Worm (Caenorhabditis elegans) whole organism, L4 larva: ENCODE data around the gene lir-3.
A peak's percentile ranks its signal among the peaks of the same experiment; 100 is the strongest.

Experiments
- D1046.2 ChIP-seq: fragments of 200-800 bp; sonication (Bioruptor generic); IDR thresholded peaks from 2 replicates; pipeline ENCODE4 v1.3.6; 2022; ENCODE audit warnings: missing genetic modification characterization, missing compliant biosample characterization
- F10B5.3 ChIP-seq: sonication (generic microtip); optimal IDR thresholded peaks from 2 replicates; lab custom pipeline; 2016; ENCODE audit warnings: mild to moderate bottlenecking, missing genetic modification characterization, missing compliant biosample characterization
- T26A8.4 ChIP-seq: fragments of 200-800 bp; sonication (Bioruptor generic); IDR thresholded peaks from 2 replicates; pipeline ENCODE4 v1.3.6; 2022; ENCODE audit warnings: missing genetic modification characterization, missing compliant biosample characterization
- Y75B8A.6 ChIP-seq: fragments of 200-800 bp; sonication (Bioruptor generic); IDR thresholded peaks from 2 replicates; pipeline ENCODE4 v1.3.6; 2022; ENCODE audit warnings: missing genetic modification reagents, missing genetic modification characterization, missing compliant biosample characterization
- aha-1 ChIP-seq: fragments of 150-350 bp; peaks from one replicate; lab custom pipeline; 2014; ENCODE audit warnings: missing biosample characterization, missing genetic modification characterization
- aly-2 ChIP-seq: sonication (generic microtip); optimal IDR thresholded peaks from 2 replicates; lab custom pipeline; 2018; ENCODE audit warnings: missing biosample characterization, missing genetic modification characterization
- ama-1 ChIP-seq: fragments of 150-350 bp; optimal IDR thresholded peaks from 2 replicates; lab custom pipeline; 2014; ENCODE audit warnings: inconsistent platforms, mixed read lengths
- ceh-20 ChIP-seq: fragments of 200-800 bp; sonication (Bioruptor generic); IDR thresholded peaks from 2 replicates; pipeline ENCODE4 v1.3.6; 2022; ENCODE audit warnings: missing genetic modification reagents, missing genetic modification characterization, missing compliant biosample characterization
- ceh-32 ChIP-seq: sonication (generic microtip); optimal IDR thresholded peaks from 2 replicates; lab custom pipeline; 2016; ENCODE audit warnings: mild to moderate bottlenecking, missing genetic modification characterization, missing compliant biosample characterization; ENCODE audit not compliant: poor library complexity
- daf-12 ChIP-seq: fragments of 150-350 bp; optimal IDR thresholded peaks from 2 replicates; lab custom pipeline; 2014; ENCODE audit warnings: missing biosample characterization, missing genetic modification reagents, missing genetic modification characterization
- dmd-8 ChIP-seq: fragments of 200-800 bp; sonication (Bioruptor generic); IDR thresholded peaks from 2 replicates; pipeline ENCODE4 v1.3.6; 2022; ENCODE audit warnings: missing genetic modification characterization, missing compliant biosample characterization
- dmd-9 ChIP-seq: fragments of 200-800 bp; sonication (Bioruptor generic); IDR thresholded peaks from 2 replicates; pipeline ENCODE4 v1.3.6; 2022; ENCODE audit warnings: missing genetic modification reagents, missing genetic modification characterization, missing compliant biosample characterization
- dpl-1 ChIP-seq: fragments of 150-350 bp; optimal IDR thresholded peaks from 2 replicates; lab custom pipeline; 2014; ENCODE audit warnings: missing biosample characterization, missing genetic modification reagents, missing genetic modification characterization
- egl-43 ChIP-seq: fragments of 200-800 bp; sonication (Bioruptor generic); IDR thresholded peaks from 2 replicates; pipeline ENCODE4 v1.3.6; 2022; ENCODE audit warnings: missing genetic modification reagents, missing genetic modification characterization, missing compliant biosample characterization
- hlh-11 ChIP-seq: fragments of 200-800 bp; sonication (Bioruptor generic); optimal IDR thresholded peaks from 2 replicates; lab custom pipeline; 2018; ENCODE audit warnings: mild to moderate bottlenecking, missing genetic modification characterization, missing compliant biosample characterization
- hmg-1.1 ChIP-seq: fragments of 200-800 bp; sonication (Bioruptor generic); IDR thresholded peaks from 2 replicates; pipeline ENCODE4 v1.3.6; 2022; ENCODE audit warnings: missing genetic modification reagents, missing genetic modification characterization, missing compliant biosample characterization
- lim-7 ChIP-seq: fragments of 200-800 bp; sonication (Bioruptor generic); IDR thresholded peaks from 2 replicates; pipeline ENCODE4 v1.3.6; 2022; ENCODE audit warnings: missing genetic modification characterization, missing compliant biosample characterization
- madf-5 ChIP-seq, 2 experiments: fragments of 200-800 bp; sonication (Bioruptor generic); IDR thresholded peaks; 2 replicates each; pipeline ENCODE4 v1.3.6; 2022; ENCODE audit warnings: missing compliant biosample characterization in 2 of 2, missing genetic modification characterization in 2 of 2
- mdl-1 ChIP-seq, 2 experiments: fragments of 150-350 bp in 1 of 2; sonication (generic microtip) in 1 of 2; optimal IDR thresholded peaks; 2 replicates each; lab custom pipeline; 2014 to 2017; ENCODE audit warnings: missing biosample characterization in 2 of 2, missing genetic modification characterization in 2 of 2
- mep-1 ChIP-seq: fragments of 150-350 bp; sonication (generic microtip); optimal IDR thresholded peaks from 3 replicates; lab custom pipeline; 2014; ENCODE audit warnings: missing biosample characterization, missing genetic modification characterization
- mes-2 ChIP-seq: sonication (generic microtip); optimal IDR thresholded peaks from 2 replicates; lab custom pipeline; 2016; ENCODE audit warnings: missing genotype, mild to moderate bottlenecking, missing genetic modification characterization, missing compliant biosample characterization; ENCODE audit not compliant: poor library complexity, severe bottlenecking
- mxl-2 ChIP-seq: fragments of 200-800 bp; sonication (Bioruptor generic); conservative IDR thresholded peaks from 2 replicates; pipeline ENCODE4 v1.3.6; 2022; ENCODE audit warnings: missing genetic modification reagents, missing genetic modification characterization, missing compliant biosample characterization
- mxl-3 ChIP-seq: fragments of 200-800 bp; sonication (Bioruptor generic); optimal IDR thresholded peaks from 2 replicates; lab custom pipeline; 2018; ENCODE audit warnings: mild to moderate bottlenecking, missing genetic modification characterization, missing compliant biosample characterization
- nhr-10 ChIP-seq: fragments of 150-350 bp; optimal IDR thresholded peaks from 2 replicates; lab custom pipeline; 2014; ENCODE audit warnings: missing biosample characterization, missing genetic modification characterization
- nhr-111 ChIP-seq: fragments of 200-800 bp; sonication (Bioruptor generic); optimal IDR thresholded peaks from 2 replicates; lab custom pipeline; 2018; ENCODE audit warnings: mild to moderate bottlenecking, missing genetic modification characterization, missing compliant biosample characterization
- nhr-28 ChIP-seq: fragments of 150-350 bp; optimal IDR thresholded peaks from 2 replicates; lab custom pipeline; 2014; ENCODE audit warnings: missing biosample characterization, missing genetic modification characterization
- nhr-42 ChIP-seq: fragments of 200-800 bp; sonication (Bioruptor generic); IDR thresholded peaks from 2 replicates; pipeline ENCODE4 v1.3.6; 2022; ENCODE audit warnings: missing genetic modification characterization, missing compliant biosample characterization
- nhr-6 ChIP-seq: fragments of 150-350 bp; optimal IDR thresholded peaks from 2 replicates; lab custom pipeline; 2014; ENCODE audit warnings: missing biosample characterization, missing genetic modification characterization
- nhr-76 ChIP-seq: fragments of 150-350 bp; optimal IDR thresholded peaks from 2 replicates; lab custom pipeline; 2014; ENCODE audit warnings: missing biosample characterization, missing genetic modification characterization
- pha-4 ChIP-seq, 2 experiments: fragments of 150-350 bp in 1 of 2; fragments of 200-800 bp in 1 of 2; sonication (Bioruptor generic) in 1 of 2; IDR thresholded peaks in 1 of 2; optimal IDR thresholded peaks in 1 of 2; 2 replicates each; pipeline versions ENCODE4 v1.3.6 to Lab custom; 2014 to 2022; ENCODE audit warnings: missing genetic modification characterization in 2 of 2, missing genetic modification reagents in 2 of 2, missing biosample characterization in 1 of 2, missing compliant biosample characterization in 1 of 2
- set-16 ChIP-seq: fragments of 200-800 bp; sonication (Bioruptor generic); IDR thresholded peaks from 2 replicates; pipeline ENCODE4 v1.3.6; 2022; ENCODE audit warnings: missing genetic modification reagents, missing genetic modification characterization, missing compliant biosample characterization
- spr-1 ChIP-seq: sonication (generic microtip); optimal IDR thresholded peaks from 2 replicates; lab custom pipeline; 2016; ENCODE audit warnings: mild to moderate bottlenecking, missing genetic modification characterization, missing compliant biosample characterization
- unc-130 ChIP-seq: sonication (generic microtip); optimal IDR thresholded peaks from 2 replicates; lab custom pipeline; 2016; ENCODE audit warnings: missing genetic modification reagents, missing genetic modification characterization, missing compliant biosample characterization
- unc-39 ChIP-seq: sonication (generic microtip); optimal IDR thresholded peaks from 2 replicates; lab custom pipeline; 2017; ENCODE audit warnings: missing biosample characterization, missing genetic modification characterization
- unc-62 ChIP-seq, 3 experiments: fragments of 150-350 bp in 1 of 3; sonication (generic microtip); optimal IDR thresholded peaks in 2 of 3; peaks in 1 of 3; 1 replicate in 1 of 3; 2 replicates in 2 of 3; lab custom pipeline; 2014 to 2017; ENCODE audit warnings: missing biosample characterization in 3 of 3, missing genetic modification characterization in 3 of 3, missing genetic modification reagents in 3 of 3, missing genotype in 1 of 3
- ztf-7 ChIP-seq: fragments of 150-350 bp; optimal IDR thresholded peaks from 2 replicates; lab custom pipeline; 2014; ENCODE audit warnings: missing biosample characterization, missing genetic modification characterization

The lir-3 gene

DNA sequence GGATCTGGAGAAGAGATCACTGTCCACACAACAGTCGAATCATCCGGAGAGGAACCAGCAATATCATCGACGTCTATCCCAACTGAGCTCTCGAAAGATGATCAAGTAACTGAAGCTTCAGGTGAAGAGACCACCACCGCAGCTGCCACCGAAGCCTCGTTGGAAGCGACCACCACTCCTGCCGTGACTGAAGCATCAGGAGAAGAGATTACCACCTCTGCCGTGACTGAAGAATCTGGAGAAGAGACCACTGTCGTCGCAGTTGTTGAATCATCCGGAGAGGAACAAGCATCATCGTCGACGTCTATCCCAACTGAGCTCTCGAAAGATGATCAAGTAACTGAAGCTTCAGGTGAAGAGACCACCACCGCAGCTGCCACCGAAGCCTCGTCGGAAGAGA, 27.1 kb upstream of the lir-3 start:
- TF ChIP-seq egl-43 (GFP tag; lab: Robert Waterston, UW), result peak; percentile 52; the same call in 1 of the 2 replicates
- peak; percentile 39; the same call in 1 of the 2 replicates for TF ChIP-seq T26A8.4 (GFP tag; lab: Robert Waterston, UW)
- peak; percentile 33; the same call in 1 of the 2 replicates for TF ChIP-seq hmg-1.1 (GFP tag; lab: Robert Waterston, UW)
- TF ChIP-seq lim-7 (GFP tag; lab: Robert Waterston, UW), result peak; percentile 38
- peak; percentile 38; the same call in 1 of the 2 replicates for TF ChIP-seq mxl-2
- TF ChIP-seq set-16 (GFP tag; lab: Robert Waterston, UW), result peak; percentile 80
- 0 out of 2 replicates have a peak, but pooled peaks have one; percentile 19 for TF ChIP-seq dmd-9

DNA sequence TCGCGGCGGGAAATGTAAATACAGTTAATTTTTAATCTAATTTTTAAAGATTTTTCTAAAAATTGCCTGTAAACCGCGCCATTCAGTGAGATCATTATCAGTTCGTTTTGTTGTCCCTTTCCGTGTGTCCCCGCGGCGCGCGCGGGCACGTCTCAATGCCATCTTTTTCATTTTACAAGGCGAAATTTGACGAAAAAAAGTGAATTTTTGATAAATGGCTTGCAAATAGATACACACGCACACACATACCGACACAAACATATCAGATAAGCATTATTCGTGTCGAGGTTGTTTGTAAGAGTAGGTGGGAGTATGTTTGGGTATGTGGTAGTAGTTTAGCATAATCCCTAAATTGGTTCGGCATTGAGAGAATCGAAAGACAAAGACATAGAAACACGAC, 21.2 kb upstream of the lir-3 start:
- no peak for TF ChIP-seq F10B5.3 (tag; lab: Kevin White, UChicago)
- TF ChIP-seq nhr-28, result peak; percentile 46
- no peak for TF ChIP-seq ceh-20
- no peak for TF ChIP-seq pha-4 (GFP tag; IDR thresholded peaks at IDR 0.05; lab: Robert Waterston, UW)
- no peak for TF ChIP-seq pha-4 (tag; optimal IDR thresholded peaks at IDR 0.05; lab: Kevin White, UChicago)
- TF ChIP-seq dmd-8, result no peak
- TF ChIP-seq dpl-1 (GFP tag; lab: Kevin White, UChicago), result no peak
- TF ChIP-seq nhr-76 (tag; lab: Kevin White, UChicago), result no peak
- TF ChIP-seq Y75B8A.6, result no peak
- TF ChIP-seq, all 104 proteins: peak for 1

DNA sequence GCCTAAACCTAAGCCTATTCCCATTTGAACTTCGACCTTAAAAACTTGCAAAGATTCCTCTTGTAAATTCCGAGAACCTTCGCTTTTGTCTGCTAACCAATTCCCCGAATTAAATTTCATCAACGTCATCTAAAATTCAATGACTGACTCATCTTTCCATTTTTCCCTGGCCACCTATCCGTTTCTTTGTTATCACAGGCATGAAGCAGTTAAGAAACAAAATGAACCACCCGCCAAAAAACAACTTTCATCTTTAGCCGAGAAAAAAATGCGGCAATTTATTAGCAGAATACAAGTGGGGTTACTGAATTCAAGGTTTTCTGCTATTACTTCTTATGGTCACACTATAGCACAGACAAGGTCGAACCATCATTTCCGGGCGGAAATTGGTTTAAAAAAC, 20.1 kb upstream of the lir-3 start:
- TF ChIP-seq D1046.2 (GFP tag; lab: Robert Waterston, UW) (no peak), aly-2 (no peak), ceh-20 (no peak), unc-130 (GFP tag; lab: Kevin White, UChicago) (no peak), madf-5 (GFP tag; IDR thresholded peaks at IDR 0.05; lab: Robert Waterston, UW) (no peak), spr-1 (tag; lab: Kevin White, UChicago) (no peak), ama-1 (lab: Kevin White, UChicago) (no peak), daf-12 (no peak), ceh-32 (tag; lab: Kevin White, UChicago) (no peak)

DNA sequence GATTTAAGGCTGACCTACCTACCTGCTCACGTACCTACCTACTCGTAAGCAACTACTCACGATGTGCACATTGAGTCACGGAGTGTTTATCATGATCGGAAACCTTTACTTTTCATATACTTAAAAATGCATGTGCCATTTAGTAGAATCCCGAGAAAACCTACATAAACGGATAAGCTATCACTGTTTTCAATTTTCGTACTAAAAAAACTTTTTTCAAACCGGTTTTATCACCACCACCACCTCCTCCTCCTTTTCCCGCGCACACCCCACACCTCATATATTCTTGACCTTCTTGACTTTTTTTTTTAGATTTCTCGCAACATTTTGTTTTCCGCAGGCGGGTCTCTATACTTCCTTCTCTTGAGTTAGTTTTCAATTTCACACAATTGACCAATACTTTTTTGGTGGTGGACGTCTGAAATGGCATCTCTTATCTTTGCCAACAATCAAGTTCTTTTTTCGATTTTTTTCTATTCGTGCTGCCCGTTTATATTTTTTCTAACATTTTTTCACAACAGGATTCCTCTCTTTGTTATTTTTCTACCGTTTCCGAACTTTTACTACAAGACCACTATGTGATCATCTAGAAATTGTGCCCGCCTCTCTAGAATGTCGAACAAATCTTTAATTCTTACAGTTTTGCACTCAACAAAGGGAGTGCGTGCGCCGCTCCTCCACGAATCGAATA, 18.1 kb upstream of the lir-3 start, which contains the start of gene srap-1:
Gene srap-1 (plus strand): TSS at position 641 of the 691 bp plus-strand sequence.
- TF ChIP-seq mes-2 (tag; lab: Kevin White, UChicago) (no peak), unc-62 (GFP tag; optimal IDR thresholded peaks at IDR 0.05 in 1 of 2; lab: Kevin White, UChicago) (peak in 1 of 2 experiments; percentile 50), unc-62 (tag; optimal IDR thresholded peaks at IDR 0.05; lab: Kevin White, UChicago) (no peak)

DNA sequence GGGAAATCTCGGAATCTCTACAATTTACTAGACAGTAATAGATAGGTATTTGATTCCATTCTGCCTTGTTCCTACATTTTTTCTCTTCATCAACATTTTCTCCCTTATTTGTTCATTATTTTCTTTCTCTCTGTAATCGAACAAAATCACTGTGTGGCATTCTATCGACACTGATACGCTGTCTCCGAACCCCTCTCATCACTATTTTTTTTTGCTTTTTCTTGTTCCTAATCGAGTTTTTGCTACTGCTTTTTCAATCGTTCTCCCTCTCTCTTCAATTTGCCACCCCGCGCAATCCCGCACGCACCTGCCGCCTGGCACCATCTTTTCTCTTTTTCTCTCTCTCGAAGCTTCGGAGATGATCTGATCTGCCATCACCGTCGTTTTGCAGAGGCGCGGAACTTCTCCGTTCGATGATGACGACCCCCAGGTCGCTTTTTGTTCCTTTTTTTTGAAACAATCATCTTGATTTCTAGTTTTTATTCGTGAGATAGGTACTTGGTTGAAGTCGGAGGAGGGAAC, 15.7 kb upstream of the lir-3 start:
- peak; percentile 9 for TF ChIP-seq hlh-11 (tag; lab: Kevin White, UChicago)
- TF ChIP-seq nhr-10, result peak; percentile 43
- 0 out of 2 replicates have a peak, but pooled peaks have one; percentile 12 for TF ChIP-seq dmd-8
- peak; percentile 84 for TF ChIP-seq aha-1 (tag; lab: Kevin White, UChicago)
- no peak for TF ChIP-seq nhr-6 (tag; lab: Kevin White, UChicago)
- peak in 1 of 2 experiments; percentile 41 for TF ChIP-seq mdl-1 (tag; optimal IDR thresholded peaks at IDR 0.05; lab: Kevin White, UChicago)
- no peak for TF ChIP-seq nhr-42 (GFP tag; lab: Robert Waterston, UW)
- TF ChIP-seq set-16 (GFP tag; lab: Robert Waterston, UW), result peak; percentile 48; the same call in 1 of the 2 replicates
- TF ChIP-seq unc-62 (GFP tag; optimal IDR thresholded peaks at IDR 0.05 in 1 of 2; lab: Kevin White, UChicago), result peak in 1 of 2 experiments; percentile 94
- TF ChIP-seq unc-62 (tag; optimal IDR thresholded peaks at IDR 0.05; lab: Kevin White, UChicago), result no peak
- peak; percentile 24 for TF ChIP-seq mep-1 (tag; lab: Kevin White, UChicago)
- no peak for TF ChIP-seq ztf-7 (tag; lab: Kevin White, UChicago)
- no peak for TF ChIP-seq unc-39 (tag; lab: Kevin White, UChicago)
- TF ChIP-seq mes-2 (tag; lab: Kevin White, UChicago), result peak; percentile 24
- no peak for TF ChIP-seq nhr-111 (GFP tag; lab: Kevin White, UChicago)
- TF ChIP-seq mxl-3, result peak; percentile 22
- peak; percentile 11 for TF ChIP-seq nhr-28
